Worm (Caenorhabditis elegans): Measurements from ENCODE around the gene irld-20.

Gene irld-20

ce11 chrIII:12785427-12785826 is 34.5 kb downstream of the irld-20 start:
- TF ChIP-seq nhr-11 (tag; optimal IDR thresholded peaks at IDR 0.05) (no peak), nfya-1 (tag; optimal IDR thresholded peaks at IDR 0.05; ENCODE audit: insufficient read depth) (peak; percentile 55), nhr-25 (tag; optimal IDR thresholded peaks at IDR 0.05) (no peak), nhr-67 (tag; optimal IDR thresholded peaks at IDR 0.05) (no peak)

- no peak for TF ChIP-seq egl-5 (tag; optimal IDR thresholded peaks at IDR 0.05)
- TF ChIP-seq unc-39 (tag; optimal IDR thresholded peaks at IDR 0.05): no peak
- TF ChIP-seq tbx-2 (tag; optimal IDR thresholded peaks at IDR 0.05): no peak
- TF ChIP-seq mml-1 (tag; optimal IDR thresholded peaks at IDR 0.05): no peak
- no peak for TF ChIP-seq ceh-82 (tag; optimal IDR thresholded peaks at IDR 0.05)
- no peak for TF ChIP-seq R02D3.7 (tag; optimal IDR thresholded peaks at IDR 0.05)
- TF ChIP-seq mdl-1 (tag; optimal IDR thresholded peaks at IDR 0.05): no peak
- no peak for TF ChIP-seq aly-2 (tag; optimal IDR thresholded peaks at IDR 0.05)
- no peak for TF ChIP-seq pha-4 (tag; optimal IDR thresholded peaks at IDR 0.05)
Measured at ce11 chrIII:12788239-12788638, 37.3 kb downstream of the irld-20 start.

ce11 chrIII:12789420-12789819 is 38.5 kb downstream of the irld-20 start, which contains the start of gene BE10.1:
Gene BE10.1, minus strand, starts transcription at chrIII:12789520.
- TF ChIP-seq pha-4 (tag; optimal IDR thresholded peaks at IDR 0.05): no peak
- TF ChIP-seq unc-39 (tag; optimal IDR thresholded peaks at IDR 0.05): no peak
- no peak for TF ChIP-seq ZK546.5 (tag; optimal IDR thresholded peaks at IDR 0.05)
- no peak for TF ChIP-seq ama-1 (optimal IDR thresholded peaks at IDR 0.05)
- no peak for TF ChIP-seq fos-1 (tag; optimal IDR thresholded peaks at IDR 0.05)
- no peak for TF ChIP-seq sea-2 (GFP tag; optimal IDR thresholded peaks at IDR 0.05)
- TF ChIP-seq nhr-23 (tag; optimal IDR thresholded peaks at IDR 0.05): no peak
- no peak for TF ChIP-seq nhr-43 (tag; optimal IDR thresholded peaks at IDR 0.05; ENCODE audit: poor library complexity, severe bottlenecking)

ce11 chrIII:12794200-12794599 is 43.3 kb downstream of the irld-20 start:
- peak; percentile 93 for TF ChIP-seq ceh-28 (tag; optimal IDR thresholded peaks at IDR 0.05)
- no peak for TF ChIP-seq mml-1 (tag; optimal IDR thresholded peaks at IDR 0.05)

ce11 chrIII:12798469-12798868 is 47.6 kb downstream of the irld-20 start, which contains the start of gene agmo-1:
Gene agmo-1, minus strand, starts transcription at chrIII:12798569.
- TF ChIP-seq nhr-25 (tag; optimal IDR thresholded peaks at IDR 0.05): peak; percentile 70
- TF ChIP-seq egl-27 (tag; optimal IDR thresholded peaks at IDR 0.05): no peak
- no peak for TF ChIP-seq mml-1 (tag; optimal IDR thresholded peaks at IDR 0.05)
- no peak for TF ChIP-seq elt-1 (tag; optimal IDR thresholded peaks at IDR 0.05)
- no peak for TF ChIP-seq jun-1 (tag; optimal IDR thresholded peaks at IDR 0.05)
- no peak for TF ChIP-seq snpc-4 (tag; optimal IDR thresholded peaks at IDR 0.05)
- TF ChIP-seq nhr-28 (tag; optimal IDR thresholded peaks at IDR 0.05): no peak
- no peak for TF ChIP-seq fos-1 (tag; optimal IDR thresholded peaks at IDR 0.05)

ce11 chrIII:12800529-12800928 is 49.6 kb downstream of the irld-20 start:
- TF ChIP-seq ama-1 (optimal IDR thresholded peaks at IDR 0.05): no peak
- no peak for TF ChIP-seq fos-1 (tag; optimal IDR thresholded peaks at IDR 0.05)
- TF ChIP-seq R02D3.7 (tag; optimal IDR thresholded peaks at IDR 0.05): no peak
- TF ChIP-seq elt-1 (tag; optimal IDR thresholded peaks at IDR 0.05): peak; percentile 14
- TF ChIP-seq lsy-12 (tag; optimal IDR thresholded peaks at IDR 0.05): no peak
- no peak for TF ChIP-seq zag-1 (tag; optimal IDR thresholded peaks at IDR 0.05)
- peak; percentile 16 for TF ChIP-seq nhr-43 (tag; optimal IDR thresholded peaks at IDR 0.05; ENCODE audit: poor library complexity, severe bottlenecking)
- TF ChIP-seq nhr-23 (tag; optimal IDR thresholded peaks at IDR 0.05): peak; percentile 28
- no peak for TF ChIP-seq egl-5 (tag; optimal IDR thresholded peaks at IDR 0.05)
- no peak for TF ChIP-seq nhr-12 (tag; optimal IDR thresholded peaks at IDR 0.05)
- TF ChIP-seq lin-15B (tag; optimal IDR thresholded peaks at IDR 0.05): peak; percentile 21
- TF ChIP-seq fkh-10 (GFP tag; optimal IDR thresholded peaks at IDR 0.05): no peak
- no peak for TF ChIP-seq nhr-28 (tag; optimal IDR thresholded peaks at IDR 0.05)
- no peak for TF ChIP-seq ceh-82 (tag; optimal IDR thresholded peaks at IDR 0.05)
- TF ChIP-seq unc-62 (GFP tag; optimal IDR thresholded peaks at IDR 0.05): no peak
- no peak for TF ChIP-seq tbx-2 (tag; optimal IDR thresholded peaks at IDR 0.05)
- no peak for TF ChIP-seq ceh-9 (tag; optimal IDR thresholded peaks at IDR 0.05)
- TF ChIP-seq jun-1 (tag; optimal IDR thresholded peaks at IDR 0.05): no peak
- TF ChIP-seq nhr-11 (tag; optimal IDR thresholded peaks at IDR 0.05): no peak
- no peak for TF ChIP-seq mml-1 (tag; optimal IDR thresholded peaks at IDR 0.05)
- TF ChIP-seq nhr-25 (tag; optimal IDR thresholded peaks at IDR 0.05): peak; percentile 75
- no peak for TF ChIP-seq skn-1 (tag; optimal IDR thresholded peaks at IDR 0.05)
- TF ChIP-seq nhr-237 (tag; optimal IDR thresholded peaks at IDR 0.05): no peak

Measured in whole organism, L3 larva.